Fruit fly (Drosophila melanogaster) whole organism, embryonic: ENCODE results near the gene Muc11A.

ENCODE experiments used
- Atf-2 ChIP-seq: fragments of 200-800 bp; sonication (Bioruptor generic); optimal IDR thresholded peaks from 2 replicates; lab custom pipeline; 2016; ENCODE audit warnings: missing biosample characterization, missing genetic modification characterization
- CG10462 ChIP-seq: fragments of 200-800 bp; sonication (Bioruptor generic); optimal IDR thresholded peaks from 2 replicates; lab custom pipeline; 2016; ENCODE audit warnings: missing biosample characterization, missing genetic modification characterization
- CG11093 ChIP-seq: fragments of 200-800 bp; sonication (Bioruptor generic); IDR thresholded peaks from 3 replicates; pipeline ENCODE4 v1.3.6; 2022; ENCODE audit warnings: missing biosample characterization, missing genetic modification characterization
- CG11504 ChIP-seq: fragments of 200-800 bp; sonication (Bioruptor generic); optimal IDR thresholded peaks from 3 replicates; lab custom pipeline; 2019; ENCODE audit warnings: missing biosample characterization, mild to moderate bottlenecking, missing genetic modification characterization, moderate library complexity
- CG12744 ChIP-seq: fragments of 200-800 bp; sonication (Bioruptor generic); optimal IDR thresholded peaks from 2 replicates; lab custom pipeline; 2016; ENCODE audit warnings: missing biosample characterization, missing genetic modification characterization
- CG12769 ChIP-seq: fragments of 200-800 bp; sonication (Bioruptor generic); optimal IDR thresholded peaks from 2 replicates; lab custom pipeline; 2019; ENCODE audit warnings: missing biosample characterization, mild to moderate bottlenecking, missing genetic modification characterization, moderate library complexity
- CG1647 ChIP-seq: fragments of 200-800 bp; sonication (Bioruptor generic); optimal IDR thresholded peaks from 3 replicates; lab custom pipeline; 2016; ENCODE audit warnings: missing biosample characterization, missing genetic modification characterization
- CG17328 ChIP-seq: fragments of 200-800 bp; sonication (Bioruptor generic); IDR thresholded peaks from 2 replicates; pipeline ENCODE4 v1.3.6; 2022; ENCODE audit warnings: missing biosample characterization, missing genetic modification characterization
- CG17361 ChIP-seq: fragments of 200-800 bp; sonication (Bioruptor generic); IDR thresholded peaks from 3 replicates; pipeline ENCODE4 v1.3.6; 2022; ENCODE audit warnings: missing biosample characterization, missing genetic modification characterization
- CG18599 ChIP-seq: fragments of 200-800 bp; sonication (Bioruptor generic); optimal IDR thresholded peaks from 3 replicates; lab custom pipeline; 2017; ENCODE audit warnings: missing biosample characterization, missing genetic modification characterization, mild to moderate bottlenecking, moderate library complexity, missing genetic modification reagents
- CG2889 ChIP-seq: fragments of 200-800 bp; sonication (Bioruptor generic); IDR thresholded peaks from 3 replicates; pipeline ENCODE4 v1.3.6; 2022; ENCODE audit warnings: missing biosample characterization, missing genetic modification characterization
- CG3163 ChIP-seq: fragments of 200-800 bp; sonication (Bioruptor generic); optimal IDR thresholded peaks from 3 replicates; lab custom pipeline; 2016; ENCODE audit warnings: missing biosample characterization, missing genetic modification characterization
- CG32772 ChIP-seq: fragments of 200-800 bp; sonication (Bioruptor generic); IDR thresholded peaks from 2 replicates; pipeline ENCODE4 v1.3.6; 2022; ENCODE audit warnings: missing biosample characterization, missing genetic modification characterization
- CG3281 ChIP-seq: fragments of 200-800 bp; sonication (Bioruptor generic); optimal IDR thresholded peaks from 3 replicates; lab custom pipeline; 2017; ENCODE audit warnings: missing biosample characterization, mild to moderate bottlenecking, missing genetic modification characterization
- CG5953 ChIP-seq: fragments of 200-800 bp; sonication (Bioruptor generic); IDR thresholded peaks from 2 replicates; pipeline ENCODE4 v1.3.6; 2022; ENCODE audit warnings: missing biosample characterization, missing genetic modification characterization
- CG6683 ChIP-seq: fragments of 200-800 bp; sonication (Bioruptor generic); optimal IDR thresholded peaks from 2 replicates; lab custom pipeline; 2017; ENCODE audit warnings: missing biosample characterization, mild to moderate bottlenecking, missing genetic modification characterization, missing genetic modification reagents
- CG6765 ChIP-seq: fragments of 200-800 bp; sonication (Bioruptor generic); optimal IDR thresholded peaks from 3 replicates; lab custom pipeline; 2017; ENCODE audit warnings: missing biosample characterization, mild to moderate bottlenecking, missing genetic modification characterization
- CG7271 ChIP-seq: fragments of 200-800 bp; sonication (Bioruptor generic); optimal IDR thresholded peaks from 2 replicates; lab custom pipeline; 2018; ENCODE audit warnings: missing biosample characterization, mild to moderate bottlenecking, missing genetic modification characterization, moderate library complexity
- CG7987 ChIP-seq: fragments of 200-800 bp; sonication (Bioruptor generic); optimal IDR thresholded peaks from 2 replicates; lab custom pipeline; 2018; ENCODE audit warnings: missing biosample characterization, mild to moderate bottlenecking, missing genetic modification characterization, moderate library complexity
- Ets65A ChIP-seq: fragments of 200-800 bp; sonication (Bioruptor generic); peaks from one replicate; lab custom pipeline; 2016; ENCODE audit warnings: missing biosample characterization, missing genetic modification characterization
- Fer1 ChIP-seq: fragments of 200-800 bp; sonication (Bioruptor generic); optimal IDR thresholded peaks from 2 replicates; lab custom pipeline; 2017; ENCODE audit warnings: missing biosample characterization, mild to moderate bottlenecking, missing genetic modification characterization
- Hr51 ChIP-seq, 2 experiments: fragments of 200-800 bp; sonication (Bioruptor generic); optimal IDR thresholded peaks; 2 replicates in 1 of 2; 3 replicates in 1 of 2; lab custom pipeline; 2016 to 2018; ENCODE audit warnings: missing biosample characterization in 2 of 2, missing genetic modification characterization in 2 of 2, mild to moderate bottlenecking in 1 of 2, moderate library complexity in 1 of 2
- Med ChIP-seq: fragments of 200-800 bp; sonication (Bioruptor generic); peaks from one replicate; lab custom pipeline; 2016; ENCODE audit warnings: missing biosample characterization, missing genetic modification characterization, mild to moderate bottlenecking, inconsistent platforms, moderate library complexity
- Neu2 ChIP-seq: fragments of 200-800 bp; sonication (Bioruptor generic); optimal IDR thresholded peaks from 3 replicates; lab custom pipeline; 2016; ENCODE audit warnings: missing biosample characterization, missing genetic modification characterization, borderline replicate concordance
- PHDP ChIP-seq: fragments of 200-800 bp; sonication (Bioruptor generic); optimal IDR thresholded peaks from 3 replicates; lab custom pipeline; 2018; ENCODE audit warnings: missing biosample characterization, mild to moderate bottlenecking, missing genetic modification characterization, moderate library complexity
- Ravus ChIP-seq: fragments of 200-800 bp; sonication (Bioruptor generic); IDR thresholded peaks from 2 replicates; pipeline ENCODE4 v1.3.6; 2022; ENCODE audit warnings: missing biosample characterization, missing genetic modification characterization
- Sox102F ChIP-seq: fragments of 200-800 bp; sonication (Bioruptor generic); optimal IDR thresholded peaks from 2 replicates; lab custom pipeline; 2018; ENCODE audit warnings: missing biosample characterization, mild to moderate bottlenecking, missing genetic modification characterization, moderate library complexity
- abd-A ChIP-seq: fragments of 200-800 bp; sonication (Bioruptor generic); optimal IDR thresholded peaks from 3 replicates; lab custom pipeline; 2019; ENCODE audit warnings: missing biosample characterization, mild to moderate bottlenecking, missing genetic modification characterization, moderate library complexity
- dmrt99B ChIP-seq: fragments of 200-800 bp; sonication (Bioruptor generic); optimal IDR thresholded peaks from 2 replicates; lab custom pipeline; 2018; ENCODE audit warnings: missing biosample characterization, mild to moderate bottlenecking, missing genetic modification characterization, moderate library complexity
- fd96Cb ChIP-seq: fragments of 200-800 bp; sonication (Bioruptor generic); optimal IDR thresholded peaks from 2 replicates; lab custom pipeline; 2018; ENCODE audit warnings: missing biosample characterization, mild to moderate bottlenecking, missing genetic modification characterization, moderate library complexity
- h ChIP-seq: fragments of >200 bp; optimal IDR thresholded peaks from 2 replicates; lab custom pipeline; 2017
- her ChIP-seq: fragments of 200-800 bp; sonication (Bioruptor generic); optimal IDR thresholded peaks from 2 replicates; lab custom pipeline; 2016; ENCODE audit warnings: missing biosample characterization, missing genetic modification characterization
- hkb ChIP-seq, 2 experiments: fragments of 200-800 bp in 1 of 2; fragments of >200 bp in 1 of 2; sonication (Bioruptor generic) in 1 of 2; IDR thresholded peaks in 1 of 2; optimal IDR thresholded peaks in 1 of 2; 2 replicates each; pipeline versions ENCODE4 v1.3.6 to Lab custom; 2017 to 2022; ENCODE audit warnings: missing biosample characterization in 1 of 2, missing genetic modification characterization in 1 of 2
- ind ChIP-seq: fragments of 200-800 bp; sonication (Bioruptor generic); optimal IDR thresholded peaks from 3 replicates; lab custom pipeline; 2016; ENCODE audit warnings: missing biosample characterization, missing genetic modification characterization
- jumu ChIP-seq: fragments of 200-800 bp; sonication (Bioruptor generic); optimal IDR thresholded peaks from 3 replicates; lab custom pipeline; 2016; ENCODE audit warnings: missing biosample characterization, missing genetic modification characterization
- lbe ChIP-seq: fragments of 200-800 bp; sonication (Bioruptor generic); optimal IDR thresholded peaks from 2 replicates; lab custom pipeline; 2016; ENCODE audit warnings: missing biosample characterization, mild to moderate bottlenecking, missing genetic modification characterization
- lilli ChIP-seq: fragments of 200-800 bp; sonication (Bioruptor generic); optimal IDR thresholded peaks from 3 replicates; lab custom pipeline; 2016; ENCODE audit warnings: missing biosample characterization, missing genetic modification characterization
- prd ChIP-seq, 3 experiments: fragments of >200 bp in 2 of 3; fragments of 200-800 bp in 1 of 3; sonication (Bioruptor generic) in 1 of 3; optimal IDR thresholded peaks in 2 of 3; IDR thresholded peaks in 1 of 3; 2 replicates in 2 of 3; 3 replicates in 1 of 3; pipeline versions ENCODE4 v1.3.6 to Lab custom; 2017 to 2022; ENCODE audit warnings: missing biosample characterization in 1 of 3, missing genetic modification characterization in 1 of 3
- pum ChIP-seq: fragments of 200-800 bp; sonication (Bioruptor generic); optimal IDR thresholded peaks from 2 replicates; lab custom pipeline; 2016; ENCODE audit warnings: missing biosample characterization, missing genetic modification characterization
- rib ChIP-seq: fragments of 200-800 bp; sonication (Bioruptor generic); IDR thresholded peaks from 2 replicates; pipeline ENCODE4 v1.3.6; 2022; ENCODE audit warnings: missing biosample characterization, missing genetic modification characterization
- row ChIP-seq: fragments of 200-800 bp; sonication (Bioruptor generic); IDR thresholded peaks from 3 replicates; pipeline ENCODE4 v1.3.6; 2022; ENCODE audit warnings: missing biosample characterization, missing genetic modification characterization
- shn ChIP-seq: fragments of 200-800 bp; sonication (Bioruptor generic); optimal IDR thresholded peaks from 3 replicates; lab custom pipeline; 2016; ENCODE audit warnings: missing biosample characterization, missing genetic modification characterization
- sim ChIP-seq: fragments of 200-800 bp; sonication (Bioruptor generic); IDR thresholded peaks from 2 replicates; pipeline ENCODE4 v1.3.6; 2022; ENCODE audit warnings: missing biosample characterization, missing genetic modification characterization
- slbo ChIP-seq: fragments of 200-800 bp; sonication (Bioruptor generic); IDR thresholded peaks from 2 replicates; pipeline ENCODE4 v1.3.6; 2022; ENCODE audit warnings: missing biosample characterization, missing genetic modification characterization
- tll ChIP-seq, 2 experiments: fragments of 200-800 bp in 1 of 2; fragments of >200 bp in 1 of 2; sonication (Bioruptor generic) in 1 of 2; optimal IDR thresholded peaks; 2 replicates each; lab custom pipeline; 2017 to 2019; ENCODE audit warnings: missing biosample characterization in 2 of 2, missing genetic modification characterization in 2 of 2, mild to moderate bottlenecking in 1 of 2, moderate library complexity in 1 of 2
- ttk ChIP-seq: fragments of 200-800 bp; sonication (Bioruptor generic); IDR thresholded peaks from 2 replicates; pipeline ENCODE4 v2.1.2; 2022; ENCODE audit warnings: missing biosample characterization, missing genetic modification characterization
- wor ChIP-seq: fragments of 200-800 bp; sonication (Bioruptor generic); IDR thresholded peaks from 2 replicates; pipeline ENCODE4 v1.3.6; 2022; ENCODE audit warnings: missing biosample characterization, missing genetic modification characterization
- zfh1 ChIP-seq: fragments of 200-800 bp; sonication (Bioruptor generic); IDR thresholded peaks from 3 replicates; pipeline ENCODE4 v1.3.6; 2022; ENCODE audit warnings: missing biosample characterization, missing genetic modification characterization

Muc11A gene

DNA sequence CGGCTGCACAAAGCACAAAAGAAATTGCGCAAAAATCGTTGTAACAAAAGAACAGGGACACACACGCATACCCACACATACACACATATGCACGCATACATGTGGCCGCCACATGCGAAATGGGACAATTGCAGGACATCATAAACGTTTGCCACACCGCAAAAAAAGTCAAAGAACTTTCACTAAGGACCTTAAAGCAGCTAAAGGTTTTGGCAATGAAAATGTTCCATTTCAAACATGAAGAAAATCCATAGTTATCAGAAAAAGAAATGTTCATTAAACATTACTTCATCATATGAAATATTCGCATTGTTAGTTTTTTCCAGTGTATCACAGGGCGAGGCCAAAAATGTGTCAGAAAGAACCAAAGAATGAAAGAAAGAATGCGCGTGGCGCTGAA is 22.6 kb downstream of the Muc11A start (continued):
- TF ChIP-seq Fer1 (GFP tag; lab: Kevin White, UChicago) (peak; percentile 32), CG1647 (GFP tag; lab: Kevin White, UChicago) (no peak), sim (GFP tag; lab: Robert Waterston, UW) (no peak), CG6683 (GFP tag; lab: Kevin White, UChicago) (no peak)

DNA sequence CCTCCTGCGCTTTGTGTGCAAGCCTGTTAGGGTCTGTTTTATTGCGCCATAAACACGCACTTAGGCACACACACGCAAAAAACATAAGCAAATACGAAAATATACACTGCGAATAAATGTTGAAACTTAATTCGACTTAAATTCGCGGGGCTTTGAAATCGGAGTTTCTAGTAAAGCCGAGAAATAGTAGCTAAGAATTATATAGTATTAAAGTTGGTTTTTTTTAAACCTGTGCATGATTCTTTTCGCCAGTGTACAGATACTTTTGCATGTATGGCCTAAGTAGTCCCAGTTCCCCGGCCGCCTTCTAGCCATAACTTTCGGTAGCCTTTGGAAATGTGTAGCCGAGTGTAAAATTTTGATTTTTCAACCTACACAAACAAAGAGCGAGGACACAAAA is 24.8 kb downstream of the Muc11A start:
- TF ChIP-seq CG12744 (GFP tag; lab: Kevin White, UChicago) (no peak), ttk (GFP tag; lab: Robert Waterston, UW) (no peak), row (GFP tag; lab: Robert Waterston, UW) (peak; percentile 43; the same call in 1 of the 3 replicates), abd-A (peak; percentile 32), PHDP (tag; lab: Kevin White, UChicago) (peak; percentile 3), CG18599 (peak; percentile 45), CG11504 (peak; percentile 40), CG12769 (tag; lab: Kevin White, UChicago) (peak; percentile 11), CG3163 (GFP tag; lab: Kevin White, UChicago) (no peak), zfh1 (GFP tag; lab: Robert Waterston, UW) (0 out of 3 replicates have a peak, but pooled peaks have one; percentile 41), lbe (no peak), Neu2 (no peak), jumu (GFP tag; lab: Kevin White, UChicago) (no peak), CG5953 (no peak), tll (GFP tag; optimal IDR thresholded peaks at IDR 0.05; lab: Kevin White, UChicago) (no peak), shn (GFP tag; lab: Kevin White, UChicago) (no peak), pum (GFP tag; lab: Kevin White, UChicago) (no peak), Ets65A (GFP tag; lab: Kevin White, UChicago) (peak; percentile 90), CG10462 (GFP tag; lab: Kevin White, UChicago) (no peak), her (GFP tag; lab: Kevin White, UChicago) (no peak), prd (optimal IDR thresholded peaks at IDR 0.05; lab: Kevin White, UChicago) (no peak), prd (GFP tag; IDR thresholded peaks at IDR 0.05; lab: Robert Waterston, UW) (peak; percentile 36; the same call in 1 of the 3 replicates), fd96Cb (tag; lab: Kevin White, UChicago) (peak; percentile 18), dmrt99B (tag; lab: Kevin White, UChicago) (peak; percentile 10), CG7271 (tag; lab: Kevin White, UChicago) (no peak), Med (GFP tag; lab: Kevin White, UChicago) (no peak), h (lab: Kevin White, UChicago) (no peak), rib (GFP tag; lab: Robert Waterston, UW) (no peak), CG2889 (0 out of 3 replicates have a peak, but pooled peaks have one; percentile 26), CG32772 (GFP tag; lab: Robert Waterston, UW) (no peak), Ravus (GFP tag; lab: Robert Waterston, UW) (no peak), CG3281 (peak; percentile 18), slbo (GFP tag; lab: Robert Waterston, UW) (peak; percentile 42; the same call in 1 of the 2 replicates), ind (peak; percentile 12), lilli (peak; percentile 9), CG17328 (GFP tag; lab: Robert Waterston, UW) (0 out of 2 replicates have a peak, but pooled peaks have one; percentile 18), hkb (optimal IDR thresholded peaks at IDR 0.05; lab: Kevin White, UChicago) (no peak), hkb (GFP tag; IDR thresholded peaks at IDR 0.05; lab: Robert Waterston, UW) (0 out of 2 replicates have a peak, but pooled peaks have one; percentile 14), Atf-2 (GFP tag; lab: Kevin White, UChicago) (no peak), Hr51 (GFP tag; optimal IDR thresholded peaks at IDR 0.05; lab: Kevin White, UChicago) (peak in 1 of 2 experiments; percentile 1), CG11093 (GFP tag; lab: Robert Waterston, UW) (no peak), CG7987 (no peak), wor (GFP tag; lab: Robert Waterston, UW) (no peak), CG6765 (GFP tag; lab: Kevin White, UChicago) (no peak), CG17361 (GFP tag; lab: Robert Waterston, UW) (no peak), Sox102F (peak; percentile 19)
